Fruit fly (Drosophila melanogaster): ENCODE results near the gene Non2.

Gene Non2

dm6 chr3L:2799110-2799618, 32.4 kb downstream of the Non2 start (continued):
- TF ChIP-seq CG42726 (GFP tag; IDR thresholded peaks at IDR 0.05; ENCODE audit: partially characterized antibody) = no peak
- TF ChIP-seq tna (GFP tag; IDR thresholded peaks at IDR 0.05; ENCODE audit: partially characterized antibody) = no peak
- peak; percentile 22; the same call in 1 of the 2 replicates for TF ChIP-seq slbo (GFP tag; IDR thresholded peaks at IDR 0.05)
- TF ChIP-seq CG32532 (GFP tag; IDR thresholded peaks at IDR 0.05) = peak; percentile 54; the same call in 1 of the 2 replicates
- no peak for TF ChIP-seq usp (GFP tag; optimal IDR thresholded peaks at IDR 0.05)
- no peak for TF ChIP-seq CG7357 (GFP tag; IDR thresholded peaks at IDR 0.05)
- no peak for TF ChIP-seq Ada2b (GFP tag; IDR thresholded peaks at IDR 0.05)
- no peak for TF ChIP-seq az2 (GFP tag; optimal IDR thresholded peaks at IDR 0.05)
- peak; percentile 76 for TF ChIP-seq Med (GFP tag)
- no peak for TF ChIP-seq gcm2 (GFP tag; optimal IDR thresholded peaks at IDR 0.05)
- TF ChIP-seq wor (GFP tag; IDR thresholded peaks at IDR 0.05) = no peak
- no peak for TF ChIP-seq h (optimal IDR thresholded peaks at IDR 0.05)
- TF ChIP-seq PHDP (tag; optimal IDR thresholded peaks at IDR 0.05) = peak; percentile 66
- TF ChIP-seq Six4 (GFP tag; optimal IDR thresholded peaks at IDR 0.05) = no peak
- peak; percentile 4; the same call in 1 of the 2 replicates for TF ChIP-seq onecut (GFP tag; IDR thresholded peaks at IDR 0.05)
- TF ChIP-seq B-H1 (GFP tag; IDR thresholded peaks at IDR 0.05) = no peak; the same call in 2 of the 3 replicates
- TF ChIP-seq CG17568 (GFP tag; optimal IDR thresholded peaks at IDR 0.05) = peak; percentile 75
- TF ChIP-seq bowl (GFP tag; IDR thresholded peaks at IDR 0.05) = no peak
- TF ChIP-seq ems (GFP tag; optimal IDR thresholded peaks at IDR 0.05) = no peak
- TF ChIP-seq fd102C (GFP tag; optimal IDR thresholded peaks at IDR 0.05) = peak; percentile 21
- TF ChIP-seq mirr (GFP tag; optimal IDR thresholded peaks at IDR 0.05) = peak; percentile 95
- TF ChIP-seq pan (optimal IDR thresholded peaks at IDR 0.05) = no peak
- TF ChIP-seq pan (GFP tag; optimal IDR thresholded peaks at IDR 0.05 in 1 of 2, IDR thresholded peaks at IDR 0.05 in 1 of 2) = peak in 1 of 2 experiments; percentile 11
- TF ChIP-seq HHEX (GFP tag; optimal IDR thresholded peaks at IDR 0.05) = peak; percentile 46
- no peak for TF ChIP-seq klu (GFP tag; IDR thresholded peaks at IDR 0.05)
- no peak for TF ChIP-seq dati (GFP tag; IDR thresholded peaks at IDR 0.05)
- peak; percentile 28 for TF ChIP-seq ind (GFP tag; optimal IDR thresholded peaks at IDR 0.05)
- TF ChIP-seq CG6689 (GFP tag; IDR thresholded peaks at IDR 0.05) = no peak
- peak; percentile 70 for TF ChIP-seq phol (tag; optimal IDR thresholded peaks at IDR 0.05)
- TF ChIP-seq CG9727 (GFP tag; optimal IDR thresholded peaks at IDR 0.05) = peak; percentile 72
- TF ChIP-seq NC2β (GFP tag; optimal IDR thresholded peaks at IDR 0.05) = no peak
- no peak for TF ChIP-seq CG8290 (GFP tag; optimal IDR thresholded peaks at IDR 0.05)
- peak; percentile 32 to 81 for TF ChIP-seq CG8290 (tag; optimal IDR thresholded peaks at IDR 0.05)
- peak; percentile 78 for TF ChIP-seq ftz-f1 (GFP tag; optimal IDR thresholded peaks at IDR 0.05)
- TF ChIP-seq tx (GFP tag; optimal IDR thresholded peaks at IDR 0.05) = no peak
- peak; percentile 73 for TF ChIP-seq CrebB (tag; optimal IDR thresholded peaks at IDR 0.05)
- 0 out of 2 replicates have a peak, but pooled peaks have one; percentile 34 for TF ChIP-seq Awh (GFP tag; IDR thresholded peaks at IDR 0.05)
- peak; percentile 77 for TF ChIP-seq CG7987 (GFP tag; optimal IDR thresholded peaks at IDR 0.05)
- no peak for TF ChIP-seq chinmo (GFP tag; IDR thresholded peaks at IDR 0.05; ENCODE audit: partially characterized antibody)
- TF ChIP-seq Blimp-1 (GFP tag; optimal IDR thresholded peaks at IDR 0.05) = peak; percentile 16
- TF ChIP-seq BEAF-32 (GFP tag; optimal IDR thresholded peaks at IDR 0.05) = no peak
- no peak for TF ChIP-seq CG18476 (GFP tag; optimal IDR thresholded peaks at IDR 0.05)
- TF ChIP-seq CG12769 (tag; optimal IDR thresholded peaks at IDR 0.05) = peak; percentile 62
- no peak for TF ChIP-seq C15 (GFP tag; IDR thresholded peaks at IDR 0.05)
- TF ChIP-seq CG8388 (GFP tag; optimal IDR thresholded peaks at IDR 0.05) = no peak
- TF ChIP-seq pb (GFP tag; optimal IDR thresholded peaks at IDR 0.05) = no peak
- TF ChIP-seq tap (tag; optimal IDR thresholded peaks at IDR 0.05) = peak; percentile 64
- no peak for TF ChIP-seq cas (GFP tag; IDR thresholded peaks at IDR 0.05)
- TF ChIP-seq chm (GFP tag; IDR thresholded peaks at IDR 0.05) = peak; percentile 55; the same call in 1 of the 2 replicates
- no peak for TF ChIP-seq chn (GFP tag; optimal IDR thresholded peaks at IDR 0.05)
- TF ChIP-seq YL-1 (GFP tag; optimal IDR thresholded peaks at IDR 0.05) = peak; percentile 22
- TF ChIP-seq CG15514 (GFP tag; optimal IDR thresholded peaks at IDR 0.05) = peak; percentile 37

Data from whole organism, embryonic.